Worm (Caenorhabditis elegans): Measurements from ENCODE around the gene hrpk-2.

Gene hrpk-2

ce11 chrIII:7940819-7941218, 46.1 kb upstream of the hrpk-2 start, which contains the start of gene C29E4.12 (continued):
- TF ChIP-seq nhr-28 (tag; optimal IDR thresholded peaks at IDR 0.05) (peak; percentile 52), ctbp-1 (GFP tag; IDR thresholded peaks at IDR 0.05) (no peak), ztf-7 (tag; optimal IDR thresholded peaks at IDR 0.05) (no peak), F49E8.2 (tag; optimal IDR thresholded peaks at IDR 0.05; ENCODE audit: borderline replicate concordance) (no peak), F10B5.3 (tag; optimal IDR thresholded peaks at IDR 0.05) (no peak), mep-1 (tag; optimal IDR thresholded peaks at IDR 0.05) (no peak), ceh-44 (GFP tag; IDR thresholded peaks at IDR 0.05) (no peak), mxl-3 (GFP tag; optimal IDR thresholded peaks at IDR 0.05) (no peak), lin-15B (tag; optimal IDR thresholded peaks at IDR 0.05) (no peak), dmd-8 (GFP tag; IDR thresholded peaks at IDR 0.05) (no peak), T20F7.1 (GFP tag; optimal IDR thresholded peaks at IDR 0.05) (peak; percentile 99), lim-7 (GFP tag; IDR thresholded peaks at IDR 0.05) (no peak), nhr-76 (tag; optimal IDR thresholded peaks at IDR 0.05) (no peak), nhr-25 (tag; optimal IDR thresholded peaks at IDR 0.05; ENCODE audit: borderline replicate concordance, insufficient read depth) (peak; percentile 55), sdz-12 (GFP tag; optimal IDR thresholded peaks at IDR 0.05) (no peak), lin-39 (tag; optimal IDR thresholded peaks at IDR 0.05) (no peak), zfp-3 (GFP tag; conservative IDR thresholded peaks at IDR 0.05) (no peak), fkh-10 (GFP tag; optimal IDR thresholded peaks at IDR 0.05) (peak; percentile 38), daf-12 (tag; optimal IDR thresholded peaks at IDR 0.05) (no peak), aha-1 (tag) (peak; percentile 62), dmd-6 (GFP tag; IDR thresholded peaks at IDR 0.05) (no peak), zfp-2 (tag; optimal IDR thresholded peaks at IDR 0.05) (no peak), mes-2 (tag; optimal IDR thresholded peaks at IDR 0.05; ENCODE audit: poor library complexity, severe bottlenecking) (peak; percentile 77), unc-39 (tag; optimal IDR thresholded peaks at IDR 0.05) (no peak), hmg-1.1 (GFP tag; IDR thresholded peaks at IDR 0.05) (peak; percentile 65; the same call in 1 of the 2 replicates), snpc-4 (tag; optimal IDR thresholded peaks at IDR 0.05) (no peak), ceh-32 (tag; optimal IDR thresholded peaks at IDR 0.05; ENCODE audit: poor library complexity) (no peak)

DNA sequence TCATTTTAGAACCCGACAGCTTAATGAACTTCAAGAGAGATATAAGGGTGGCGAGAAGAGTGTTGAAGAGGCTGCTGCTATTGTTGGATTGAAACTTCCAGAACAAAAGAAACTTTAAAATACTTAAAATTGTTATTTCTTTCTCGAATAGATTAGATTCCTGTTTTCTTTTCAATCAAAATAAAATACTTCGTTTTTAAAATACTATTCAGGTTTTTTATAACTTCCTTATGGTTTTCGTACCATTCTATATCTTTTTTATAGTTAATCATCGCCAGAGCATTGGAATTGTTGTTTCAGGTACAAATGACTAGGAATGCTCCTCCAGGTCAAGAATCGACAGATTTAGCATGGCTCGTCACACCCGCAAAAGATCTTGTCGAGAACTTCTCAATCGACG, 45.5 kb upstream of the hrpk-2 start, which contains the start of gene kle-2:
TSS of gene kle-2 (plus strand) at position 301 of the 400 bp plus-strand sequence.
- no peak for TF ChIP-seq spr-3 (GFP tag; optimal IDR thresholded peaks at IDR 0.05)
- TF ChIP-seq rbr-2 (tag; optimal IDR thresholded peaks at IDR 0.05): no peak
- TF ChIP-seq snpc-1.2 (GFP tag; IDR thresholded peaks at IDR 0.05): no peak
- TF ChIP-seq gei-8 (GFP tag; optimal IDR thresholded peaks at IDR 0.05): no peak
- TF ChIP-seq jun-1 (tag; optimal IDR thresholded peaks at IDR 0.05): no peak
- TF ChIP-seq Y75B8A.6 (GFP tag; IDR thresholded peaks at IDR 0.05): no peak
- TF ChIP-seq nhr-6 (tag; optimal IDR thresholded peaks at IDR 0.05): no peak
- TF ChIP-seq fos-1 (tag; optimal IDR thresholded peaks at IDR 0.05): no peak
- no peak for TF ChIP-seq mxl-2 (GFP tag; conservative IDR thresholded peaks at IDR 0.05)
- TF ChIP-seq ZK337.2 (GFP tag; IDR thresholded peaks at IDR 0.05): no peak
- no peak for TF ChIP-seq nhr-41 (GFP tag; IDR thresholded peaks at IDR 0.05)
- no peak for TF ChIP-seq arid-1 (GFP tag; conservative IDR thresholded peaks at IDR 0.05)
- TF ChIP-seq ceh-44 (GFP tag; IDR thresholded peaks at IDR 0.05): no peak
- TF ChIP-seq skn-1 (tag; optimal IDR thresholded peaks at IDR 0.05): no peak
- no peak for TF ChIP-seq nhr-42 (GFP tag; IDR thresholded peaks at IDR 0.05)
- no peak for TF ChIP-seq sdz-12 (GFP tag; optimal IDR thresholded peaks at IDR 0.05)
- no peak for TF ChIP-seq ctbp-1 (GFP tag; IDR thresholded peaks at IDR 0.05)
- TF ChIP-seq ZK546.5 (tag; optimal IDR thresholded peaks at IDR 0.05): no peak
- no peak for TF ChIP-seq dpl-1 (GFP tag; optimal IDR thresholded peaks at IDR 0.05)
